Fruit fly (Drosophila melanogaster): ENCODE data around the gene barc.

The barc gene

dm6 chr3L:21371230-21371629, 61.7 kb downstream of the barc start:
- no peak for TF ChIP-seq ovo (GFP tag; optimal IDR thresholded peaks at IDR 0.05)
- no peak for TF ChIP-seq CG7045 (GFP tag; optimal IDR thresholded peaks at IDR 0.05)
- no peak for TF ChIP-seq CG12768 (GFP tag; optimal IDR thresholded peaks at IDR 0.05)
- no peak for TF ChIP-seq CG14711 (tag; optimal IDR thresholded peaks at IDR 0.05)
- TF ChIP-seq CG1620 (GFP tag; optimal IDR thresholded peaks at IDR 0.05): no peak
- TF ChIP-seq tj (GFP tag; optimal IDR thresholded peaks at IDR 0.05): no peak
- no peak for TF ChIP-seq kay (GFP tag; ENCODE audit: borderline replicate concordance)
- TF ChIP-seq cnc (optimal IDR thresholded peaks at IDR 0.05): no peak
- TF ChIP-seq Crg-1 (GFP tag; optimal IDR thresholded peaks at IDR 0.05): no peak
- TF ChIP-seq cic (GFP tag; optimal IDR thresholded peaks at IDR 0.05): no peak
- TF ChIP-seq Clk (GFP tag; optimal IDR thresholded peaks at IDR 0.05): no peak
- TF ChIP-seq pad (GFP tag; optimal IDR thresholded peaks at IDR 0.05): no peak
- no peak for TF ChIP-seq CG33017 (tag; optimal IDR thresholded peaks at IDR 0.05)
